Worm (Caenorhabditis elegans) whole organism, L4 larva: ENCODE measurements around the gene yju-2.

ENCODE experiments used
- lsy-2 ChIP-seq, 2 experiments: fragments of 150-350 bp in 1 of 2; sonication (generic microtip) in 1 of 2; optimal IDR thresholded peaks; 2 replicates each; lab custom pipeline; 2014 to 2017; ENCODE audit warnings: missing biosample characterization in 2 of 2, missing genetic modification characterization in 2 of 2
- unc-62 ChIP-seq, 3 experiments: fragments of 150-350 bp in 1 of 3; sonication (generic microtip); optimal IDR thresholded peaks in 2 of 3; peaks in 1 of 3; 1 replicate in 1 of 3; 2 replicates in 2 of 3; lab custom pipeline; 2014 to 2017; ENCODE audit warnings: missing biosample characterization in 3 of 3, missing genetic modification characterization in 3 of 3, missing genetic modification reagents in 3 of 3, missing genotype in 1 of 3

DNA sequence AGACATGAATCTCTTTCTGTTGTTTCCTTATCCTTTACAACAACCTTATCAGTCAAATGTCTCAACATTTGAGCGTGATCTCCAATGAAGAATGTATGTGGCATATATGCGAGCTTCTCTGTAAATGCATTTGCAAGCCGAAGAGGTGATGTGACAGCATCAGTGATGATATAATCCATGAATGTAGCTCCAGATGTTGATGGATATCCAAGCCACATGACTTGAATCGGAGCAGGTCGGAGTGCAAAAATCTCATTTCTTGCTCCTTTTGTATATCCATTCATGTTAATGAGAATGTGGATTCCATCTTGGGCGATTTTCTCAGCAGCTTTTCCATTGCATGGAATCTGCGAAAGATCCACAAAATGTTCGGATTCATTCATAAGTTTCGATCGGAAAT, 35.9 kb upstream of the yju-2 start:
- TF ChIP-seq unc-62 (GFP tag; optimal IDR thresholded peaks at IDR 0.05 in 1 of 2; lab: Kevin White, UChicago): no peak
- no peak for TF ChIP-seq unc-62 (tag; optimal IDR thresholded peaks at IDR 0.05; lab: Kevin White, UChicago)
- TF ChIP-seq lsy-2 (tag; optimal IDR thresholded peaks at IDR 0.05; lab: Kevin White, UChicago): no peak
